Worm (Caenorhabditis elegans) whole organism, L4 larva: ENCODE data around the gene C16C10.13.
A peak's percentile ranks its signal among the peaks of the same experiment; 100 is the strongest.

ENCODE experiments used
- T20F7.1 ChIP-seq: fragments of 200-800 bp; sonication (Bioruptor generic); optimal IDR thresholded peaks from 2 replicates; lab custom pipeline; 2018; ENCODE audit warnings: mild to moderate bottlenecking, missing genetic modification characterization, missing compliant biosample characterization
- Y48G9A.11 ChIP-seq: fragments of 200-800 bp; sonication (Bioruptor generic); IDR thresholded peaks from 2 replicates; pipeline ENCODE4 v1.3.6; 2022; ENCODE audit warnings: missing genetic modification reagents, missing genetic modification characterization, missing compliant biosample characterization
- aha-1 ChIP-seq: fragments of 150-350 bp; peaks from one replicate; lab custom pipeline; 2014; ENCODE audit warnings: missing biosample characterization, missing genetic modification characterization
- ama-1 ChIP-seq: fragments of 150-350 bp; optimal IDR thresholded peaks from 2 replicates; lab custom pipeline; 2014; ENCODE audit warnings: inconsistent platforms, mixed read lengths
- ceh-28 ChIP-seq: fragments of 150-350 bp; optimal IDR thresholded peaks from 2 replicates; lab custom pipeline; 2014; ENCODE audit warnings: missing biosample characterization, missing genetic modification reagents, missing genetic modification characterization
- ceh-32 ChIP-seq: sonication (generic microtip); optimal IDR thresholded peaks from 2 replicates; lab custom pipeline; 2016; ENCODE audit warnings: mild to moderate bottlenecking, missing genetic modification characterization, missing compliant biosample characterization; ENCODE audit not compliant: poor library complexity
- ctbp-1 ChIP-seq: fragments of 200-800 bp; sonication (Bioruptor generic); IDR thresholded peaks from 2 replicates; pipeline ENCODE4 v1.3.6; 2022; ENCODE audit warnings: missing genetic modification reagents, missing genetic modification characterization, missing compliant biosample characterization
- daf-16 ChIP-seq, 3 experiments: sonication (generic microtip); optimal IDR thresholded peaks; 2 replicates each; lab custom pipeline; 2016 to 2017; ENCODE audit warnings: missing genetic modification characterization in 3 of 3, missing genetic modification reagents in 3 of 3, mild to moderate bottlenecking in 2 of 3, missing compliant biosample characterization in 2 of 3, missing biosample characterization in 1 of 3, moderate library complexity in 1 of 3
- dpl-1 ChIP-seq: fragments of 150-350 bp; optimal IDR thresholded peaks from 2 replicates; lab custom pipeline; 2014; ENCODE audit warnings: missing biosample characterization, missing genetic modification reagents, missing genetic modification characterization
- dve-1 ChIP-seq: sonication (generic microtip); optimal IDR thresholded peaks from 2 replicates; lab custom pipeline; 2017; ENCODE audit warnings: antibody characterized with exemption, mild to moderate bottlenecking, missing genetic modification characterization, missing compliant biosample characterization; ENCODE audit not compliant: insufficient read depth
- fos-1 ChIP-seq: fragments of 150-350 bp; optimal IDR thresholded peaks from 2 replicates; lab custom pipeline; 2014; ENCODE audit warnings: missing biosample characterization, missing genetic modification characterization
- hlh-11 ChIP-seq: fragments of 200-800 bp; sonication (Bioruptor generic); optimal IDR thresholded peaks from 2 replicates; lab custom pipeline; 2018; ENCODE audit warnings: mild to moderate bottlenecking, missing genetic modification characterization, missing compliant biosample characterization
- jun-1 ChIP-seq: fragments of 150-350 bp; optimal IDR thresholded peaks from 2 replicates; lab custom pipeline; 2014; ENCODE audit warnings: missing biosample characterization, missing genetic modification reagents, missing genetic modification characterization
- lin-13 ChIP-seq: fragments of 150-350 bp; optimal IDR thresholded peaks from 2 replicates; lab custom pipeline; 2014; ENCODE audit warnings: missing biosample characterization, missing genetic modification reagents, missing genetic modification characterization
- lin-38 ChIP-seq: fragments of 200-800 bp; sonication (Bioruptor generic); IDR thresholded peaks from 2 replicates; pipeline ENCODE4 v1.3.6; 2022; ENCODE audit warnings: missing genetic modification reagents, missing genetic modification characterization, missing compliant biosample characterization
- lsy-2 ChIP-seq, 2 experiments: fragments of 150-350 bp in 1 of 2; sonication (generic microtip) in 1 of 2; optimal IDR thresholded peaks; 2 replicates each; lab custom pipeline; 2014 to 2017; ENCODE audit warnings: missing biosample characterization in 2 of 2, missing genetic modification characterization in 2 of 2
- madf-5 ChIP-seq, 2 experiments: fragments of 200-800 bp; sonication (Bioruptor generic); IDR thresholded peaks; 2 replicates each; pipeline ENCODE4 v1.3.6; 2022; ENCODE audit warnings: missing compliant biosample characterization in 2 of 2, missing genetic modification characterization in 2 of 2
- madf-9 ChIP-seq: fragments of 200-800 bp; sonication (Bioruptor generic); conservative IDR thresholded peaks from 2 replicates; pipeline ENCODE4 v1.3.6; 2022; ENCODE audit warnings: missing genetic modification reagents, missing genetic modification characterization, missing compliant biosample characterization
- mdl-1 ChIP-seq, 2 experiments: fragments of 150-350 bp in 1 of 2; sonication (generic microtip) in 1 of 2; optimal IDR thresholded peaks; 2 replicates each; lab custom pipeline; 2014 to 2017; ENCODE audit warnings: missing biosample characterization in 2 of 2, missing genetic modification characterization in 2 of 2
- mdt-29 ChIP-seq: fragments of 200-800 bp; sonication (Bioruptor generic); IDR thresholded peaks from 2 replicates; pipeline ENCODE4 v1.3.6; 2022; ENCODE audit warnings: missing genetic modification reagents, missing genetic modification characterization, missing compliant biosample characterization
- mep-1 ChIP-seq: fragments of 150-350 bp; sonication (generic microtip); optimal IDR thresholded peaks from 3 replicates; lab custom pipeline; 2014; ENCODE audit warnings: missing biosample characterization, missing genetic modification characterization
- mes-2 ChIP-seq: sonication (generic microtip); optimal IDR thresholded peaks from 2 replicates; lab custom pipeline; 2016; ENCODE audit warnings: missing genotype, mild to moderate bottlenecking, missing genetic modification characterization, missing compliant biosample characterization; ENCODE audit not compliant: poor library complexity, severe bottlenecking
- nhr-10 ChIP-seq: fragments of 150-350 bp; optimal IDR thresholded peaks from 2 replicates; lab custom pipeline; 2014; ENCODE audit warnings: missing biosample characterization, missing genetic modification characterization
- nhr-111 ChIP-seq: fragments of 200-800 bp; sonication (Bioruptor generic); optimal IDR thresholded peaks from 2 replicates; lab custom pipeline; 2018; ENCODE audit warnings: mild to moderate bottlenecking, missing genetic modification characterization, missing compliant biosample characterization
- nhr-25 ChIP-seq: sonication (generic microtip); optimal IDR thresholded peaks from 2 replicates; lab custom pipeline; 2017; ENCODE audit warnings: missing genetic modification characterization, mild to moderate bottlenecking, missing compliant biosample characterization, antibody characterized with exemption, moderate library complexity, borderline replicate concordance; ENCODE audit not compliant: insufficient read depth
- nhr-28 ChIP-seq: fragments of 150-350 bp; optimal IDR thresholded peaks from 2 replicates; lab custom pipeline; 2014; ENCODE audit warnings: missing biosample characterization, missing genetic modification characterization
- nhr-6 ChIP-seq: fragments of 150-350 bp; optimal IDR thresholded peaks from 2 replicates; lab custom pipeline; 2014; ENCODE audit warnings: missing biosample characterization, missing genetic modification characterization
- nhr-76 ChIP-seq: fragments of 150-350 bp; optimal IDR thresholded peaks from 2 replicates; lab custom pipeline; 2014; ENCODE audit warnings: missing biosample characterization, missing genetic modification characterization
- pha-4 ChIP-seq, 2 experiments: fragments of 150-350 bp in 1 of 2; fragments of 200-800 bp in 1 of 2; sonication (Bioruptor generic) in 1 of 2; IDR thresholded peaks in 1 of 2; optimal IDR thresholded peaks in 1 of 2; 2 replicates each; pipeline versions ENCODE4 v1.3.6 to Lab custom; 2014 to 2022; ENCODE audit warnings: missing genetic modification characterization in 2 of 2, missing genetic modification reagents in 2 of 2, missing biosample characterization in 1 of 2, missing compliant biosample characterization in 1 of 2
- php-3 ChIP-seq: fragments of 200-800 bp; sonication (Bioruptor generic); IDR thresholded peaks from 2 replicates; pipeline ENCODE4 v1.3.6; 2022; ENCODE audit warnings: missing genetic modification reagents, missing genetic modification characterization, missing compliant biosample characterization
- pqm-1 ChIP-seq: sonication (generic microtip); optimal IDR thresholded peaks from 2 replicates; lab custom pipeline; 2017; ENCODE audit warnings: missing biosample characterization, missing genetic modification characterization
- skn-1 ChIP-seq: fragments of 150-350 bp; optimal IDR thresholded peaks from 2 replicates; lab custom pipeline; 2014; ENCODE audit warnings: missing biosample characterization, missing genetic modification characterization
- snpc-1.2 ChIP-seq: fragments of 200-800 bp; sonication (Bioruptor generic); IDR thresholded peaks from 2 replicates; pipeline ENCODE4 v1.3.6; 2022; ENCODE audit warnings: missing genetic modification reagents, missing genetic modification characterization, missing compliant biosample characterization
- snpc-4 ChIP-seq: fragments of 150-350 bp; optimal IDR thresholded peaks from 2 replicates; lab custom pipeline; 2014; ENCODE audit warnings: missing biosample characterization, missing genetic modification characterization
- spr-3 ChIP-seq: fragments of 200-800 bp; sonication (Bioruptor generic); optimal IDR thresholded peaks from 2 replicates; lab custom pipeline; 2018; ENCODE audit warnings: mild to moderate bottlenecking, missing genetic modification characterization, missing compliant biosample characterization
- unc-130 ChIP-seq: sonication (generic microtip); optimal IDR thresholded peaks from 2 replicates; lab custom pipeline; 2016; ENCODE audit warnings: missing genetic modification reagents, missing genetic modification characterization, missing compliant biosample characterization
- unc-39 ChIP-seq: sonication (generic microtip); optimal IDR thresholded peaks from 2 replicates; lab custom pipeline; 2017; ENCODE audit warnings: missing biosample characterization, missing genetic modification characterization
- zfp-3 ChIP-seq: fragments of 200-800 bp; sonication (Bioruptor generic); conservative IDR thresholded peaks from 2 replicates; pipeline ENCODE4 v1.3.6; 2022; ENCODE audit warnings: missing genetic modification reagents, missing genetic modification characterization, missing compliant biosample characterization
- zip-2 ChIP-seq: fragments of 150-350 bp; optimal IDR thresholded peaks from 2 replicates; lab custom pipeline; 2014; ENCODE audit warnings: missing biosample characterization, missing genetic modification characterization

C16C10.13 gene

ce11 chrIII:4186751-4187309 is 10.6 kb downstream of the C16C10.13 start, which contains the start of gene lars-1:
Gene lars-1 (minus strand): TSS chrIII:4186801.
- no peak for TF ChIP-seq pha-4 (GFP tag; IDR thresholded peaks at IDR 0.05; lab: Robert Waterston, UW)
- no peak for TF ChIP-seq pha-4 (tag; optimal IDR thresholded peaks at IDR 0.05; lab: Kevin White, UChicago)
- no peak for TF ChIP-seq aha-1 (tag; lab: Kevin White, UChicago)
- TF ChIP-seq snpc-4 (tag; lab: Kevin White, UChicago) = no peak
- no peak for TF ChIP-seq nhr-10 (tag; lab: Kevin White, UChicago)
- peak; percentile 60 for TF ChIP-seq ceh-28 (tag; lab: Kevin White, UChicago)
- no peak for TF ChIP-seq T20F7.1 (GFP tag; lab: Kevin White, UChicago)
- peak; percentile 68 for TF ChIP-seq mes-2 (tag; lab: Kevin White, UChicago)
- TF ChIP-seq unc-130 = no peak

DNA sequence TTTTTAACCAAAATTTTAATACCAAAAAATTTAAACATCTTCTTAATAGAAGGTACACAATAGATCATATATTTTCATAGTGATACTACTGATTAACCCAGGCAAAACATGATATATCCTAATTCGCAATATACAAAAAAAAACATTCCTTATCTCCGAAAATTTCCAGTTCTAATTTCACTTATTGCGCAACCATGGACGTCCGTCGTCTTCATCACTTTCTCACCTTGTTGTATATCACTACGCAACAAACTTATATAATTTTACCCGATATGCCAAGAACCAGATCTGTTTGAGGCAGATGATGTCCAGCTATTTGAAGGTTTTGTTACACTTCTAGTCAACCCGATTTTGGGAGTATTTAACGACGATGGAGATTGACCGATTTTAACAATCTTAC is 11.6 kb downstream of the C16C10.13 start, which contains the start of gene R74.2:
Gene R74.2, plus strand, starts transcription at position 316 of the 400 bp plus-strand sequence.
- TF ChIP-seq hlh-11 (tag; lab: Kevin White, UChicago) = peak; percentile 17
- TF ChIP-seq spr-3 (GFP tag; lab: Kevin White, UChicago) = no peak

- TF ChIP-seq nhr-28 (peak; percentile 0), unc-39 (tag; lab: Kevin White, UChicago) (no peak), hlh-11 (tag; lab: Kevin White, UChicago) (peak; percentile 6)
These were observed 13.4 kb downstream of the C16C10.13 start for ce11 chrIII:4189602-4190001.

DNA sequence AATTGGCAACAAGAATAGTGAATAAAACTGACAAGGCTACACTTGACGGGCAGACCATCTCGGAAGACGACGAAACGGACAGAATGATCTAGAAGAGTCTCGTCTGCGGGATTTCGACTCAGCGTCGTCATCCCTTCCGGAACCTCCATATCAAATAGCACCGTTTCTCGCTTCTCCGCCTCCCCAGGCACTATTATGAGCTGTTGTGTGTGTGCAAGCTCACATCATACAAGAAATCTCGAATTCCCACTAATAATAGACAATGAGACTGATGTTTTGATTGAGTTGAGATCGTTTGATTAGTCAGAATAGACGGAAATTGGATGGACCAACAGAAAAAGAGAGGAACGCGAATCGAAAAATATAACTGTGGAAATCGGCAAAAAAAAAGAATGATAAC is 14.0 kb downstream of the C16C10.13 start, which contains the start of gene spp-28:
Gene spp-28, minus strand, starts transcription at position 101 of the 400 bp plus-strand sequence.
- TF ChIP-seq ctbp-1 (GFP tag; lab: Robert Waterston, UW) (no peak), skn-1 (tag; lab: Kevin White, UChicago) (no peak), ama-1 (lab: Kevin White, UChicago) (no peak), nhr-111 (no peak), lin-38 (GFP tag; lab: Robert Waterston, UW) (no peak), jun-1 (tag; lab: Kevin White, UChicago) (no peak), nhr-76 (no peak), hlh-11 (tag; lab: Kevin White, UChicago) (no peak), zfp-3 (GFP tag; lab: Robert Waterston, UW) (no peak), Y48G9A.11 (GFP tag; lab: Robert Waterston, UW) (no peak), snpc-1.2 (GFP tag; lab: Robert Waterston, UW) (no peak), php-3 (no peak), ceh-32 (tag; lab: Kevin White, UChicago) (no peak), nhr-25 (tag; lab: Kevin White, UChicago) (no peak), mdt-29 (no peak), zip-2 (tag; lab: Kevin White, UChicago) (no peak)

- TF ChIP-seq mes-2 (tag; lab: Kevin White, UChicago) (peak; percentile 68), lsy-2 (tag; optimal IDR thresholded peaks at IDR 0.05; lab: Kevin White, UChicago) (peak in 1 of 2 experiments; percentile 71), pha-4 (GFP tag; IDR thresholded peaks at IDR 0.05; lab: Robert Waterston, UW) (no peak), pha-4 (tag; optimal IDR thresholded peaks at IDR 0.05; lab: Kevin White, UChicago) (peak; percentile 49), dpl-1 (GFP tag; lab: Kevin White, UChicago) (peak; percentile 1), dve-1 (tag; lab: Kevin White, UChicago) (peak; percentile 60), pqm-1 (tag; lab: Kevin White, UChicago) (peak; percentile 36), nhr-28 (peak; percentile 34), ama-1 (lab: Kevin White, UChicago) (no peak), madf-5 (GFP tag; IDR thresholded peaks at IDR 0.05; lab: Robert Waterston, UW) (no peak), daf-16 (GFP tag; optimal IDR thresholded peaks at IDR 0.05; lab: Kevin White, UChicago) (no peak), daf-16 (tag; optimal IDR thresholded peaks at IDR 0.05; lab: Kevin White, UChicago) (peak; percentile 17), mdl-1 (tag; optimal IDR thresholded peaks at IDR 0.05; lab: Kevin White, UChicago) (peak in 1 of 2 experiments; percentile 2), Y48G9A.11 (GFP tag; lab: Robert Waterston, UW) (no peak), hlh-11 (tag; lab: Kevin White, UChicago) (peak; percentile 34), lin-13 (peak; percentile 10), madf-9 (0 out of 2 replicates have a peak, but pooled peaks have one; percentile 24), T20F7.1 (GFP tag; lab: Kevin White, UChicago) (peak; percentile 3), nhr-6 (tag; lab: Kevin White, UChicago) (peak; percentile 79), mep-1 (tag; lab: Kevin White, UChicago) (peak; percentile 49), fos-1 (no peak)
- TF ChIP-seq, all 104 proteins: peak for 15
These were observed 14.9 kb downstream of the C16C10.13 start, which contains the start of gene dnj-16 for ce11 chrIII:4191091-4191638. Gene dnj-16 (plus strand): TSS chrIII:4191141.
